Worm (Caenorhabditis elegans) whole organism, L1 larva: ENCODE measurements around the gene calf-1.

Experiments
- C04F5.9 ChIP-seq: sonication (generic microtip); optimal IDR thresholded peaks from 2 replicates; lab custom pipeline; 2016; ENCODE audit warnings: missing genetic modification characterization, missing compliant biosample characterization
- C16A3.4 ChIP-seq: fragments of 150-350 bp; optimal IDR thresholded peaks from 2 replicates; lab custom pipeline; 2014; ENCODE audit warnings: missing biosample characterization, missing genetic modification characterization
- C34B4.2 ChIP-seq: sonication (generic microtip); optimal IDR thresholded peaks from 2 replicates; lab custom pipeline; 2017; ENCODE audit warnings: mild to moderate bottlenecking, missing genetic modification characterization, missing compliant biosample characterization
- F16B12.6 ChIP-seq: fragments of 150-350 bp; optimal IDR thresholded peaks from 2 replicates; lab custom pipeline; 2014; ENCODE audit warnings: missing biosample characterization, missing genetic modification characterization
- aha-1 ChIP-seq: fragments of 150-350 bp; optimal IDR thresholded peaks from 2 replicates; lab custom pipeline; 2014; ENCODE audit warnings: missing biosample characterization, missing genetic modification characterization
- alr-1 ChIP-seq: fragments of 200-800 bp; sonication (Bioruptor generic); optimal IDR thresholded peaks from 2 replicates; lab custom pipeline; 2018; ENCODE audit warnings: borderline replicate concordance, mild to moderate bottlenecking, missing genetic modification characterization, missing compliant biosample characterization
- ceh-8 ChIP-seq: fragments of 200-800 bp; sonication (Bioruptor generic); optimal IDR thresholded peaks from 2 replicates; lab custom pipeline; 2018; ENCODE audit warnings: mild to moderate bottlenecking, missing genetic modification characterization, moderate library complexity, missing compliant biosample characterization
- ceh-88 ChIP-seq: fragments of 200-800 bp; sonication (Bioruptor generic); IDR thresholded peaks from 2 replicates; pipeline ENCODE4 v1.3.6; 2022; ENCODE audit warnings: missing genetic modification characterization, missing compliant biosample characterization
- ceh-90 ChIP-seq: sonication (generic microtip); optimal IDR thresholded peaks from 2 replicates; lab custom pipeline; 2016; ENCODE audit warnings: missing genetic modification characterization, missing compliant biosample characterization
- ces-1 ChIP-seq: fragments of 150-350 bp; optimal IDR thresholded peaks from 2 replicates; lab custom pipeline; 2014; ENCODE audit warnings: missing biosample characterization, missing genetic modification reagents, missing genetic modification characterization
- dpl-1 ChIP-seq, 3 experiments: fragments of 150-350 bp in 2 of 3; sonication (generic microtip) in 1 of 3; optimal IDR thresholded peaks; 2 replicates each; lab custom pipeline; 2014 to 2017; ENCODE audit warnings: missing biosample characterization in 3 of 3, missing genetic modification characterization in 3 of 3, missing genetic modification reagents in 3 of 3
- efl-1 ChIP-seq, 4 experiments: fragments of 150-350 bp; optimal IDR thresholded peaks in 3 of 4; peaks in 1 of 4; 1 replicate in 1 of 4; 2 replicates in 3 of 4; lab custom pipeline; 2014; ENCODE audit warnings: missing biosample characterization in 2 of 4, missing genetic modification characterization in 2 of 4, missing genetic modification reagents in 2 of 4
- efl-3 ChIP-seq: fragments of 200-800 bp; sonication (Bioruptor generic); optimal IDR thresholded peaks from 2 replicates; lab custom pipeline; 2018; ENCODE audit warnings: mild to moderate bottlenecking, missing genetic modification characterization, missing compliant biosample characterization
- egl-27 ChIP-seq, 2 experiments: fragments of 150-350 bp in 1 of 2; sonication (generic microtip); optimal IDR thresholded peaks; 3 replicates each; lab custom pipeline; 2017 to 2018; ENCODE audit warnings: missing biosample characterization in 2 of 2, missing genetic modification characterization in 2 of 2, missing genetic modification reagents in 2 of 2
- elt-2 ChIP-seq: sonication (generic microtip); optimal IDR thresholded peaks from 2 replicates; lab custom pipeline; 2016; ENCODE audit warnings: missing genetic modification characterization, mild to moderate bottlenecking, inconsistent platforms, missing compliant biosample characterization, missing genetic modification reagents
- elt-3 ChIP-seq, 6 experiments: fragments of 150-350 bp in 1 of 6; sonication (generic microtip); optimal IDR thresholded peaks; 2 replicates each; lab custom pipeline; 2017 to 2018; ENCODE audit warnings: missing biosample characterization in 6 of 6, missing genetic modification characterization in 6 of 6, inconsistent platforms in 1 of 6
- ets-5 ChIP-seq: fragments of 200-800 bp; sonication (Bioruptor generic); IDR thresholded peaks from 2 replicates; pipeline ENCODE4 v1.3.6; 2022; ENCODE audit warnings: missing genetic modification characterization, missing compliant biosample characterization
- fkh-10 ChIP-seq: sonication (generic microtip); optimal IDR thresholded peaks from 2 replicates; lab custom pipeline; 2017; ENCODE audit warnings: missing biosample characterization, missing genetic modification reagents, missing genetic modification characterization
- fkh-4 ChIP-seq: sonication (generic microtip); optimal IDR thresholded peaks from 2 replicates; lab custom pipeline; 2016; ENCODE audit warnings: missing compliant biosample characterization, missing genetic modification characterization, borderline replicate concordance
- grh-1 ChIP-seq: fragments of 200-800 bp; sonication (Bioruptor generic); IDR thresholded peaks from 2 replicates; pipeline ENCODE4 v1.3.6; 2022; ENCODE audit warnings: missing genetic modification reagents, missing genetic modification characterization, missing compliant biosample characterization
- hlh-17 ChIP-seq: fragments of 200-800 bp; sonication (Bioruptor generic); optimal IDR thresholded peaks from 2 replicates; lab custom pipeline; 2018; ENCODE audit warnings: missing genetic modification characterization, mild to moderate bottlenecking, missing compliant biosample characterization, moderate library complexity, borderline replicate concordance
- irx-1 ChIP-seq: sonication (generic microtip); optimal IDR thresholded peaks from 2 replicates; lab custom pipeline; 2016; ENCODE audit warnings: missing genetic modification characterization, missing compliant biosample characterization
- isw-1 ChIP-seq: fragments of 200-800 bp; sonication (Bioruptor generic); IDR thresholded peaks from 2 replicates; pipeline ENCODE4 v1.3.6; 2022; ENCODE audit warnings: missing genetic modification characterization, missing compliant biosample characterization
- lin-14 ChIP-seq: fragments of 200-800 bp; sonication (Bioruptor generic); optimal IDR thresholded peaks from 2 replicates; lab custom pipeline; 2018; ENCODE audit warnings: mild to moderate bottlenecking, missing genetic modification characterization, moderate library complexity, missing compliant biosample characterization
- lin-35 ChIP-seq, 2 experiments: fragments of 150-350 bp; optimal IDR thresholded peaks; 2 replicates each; lab custom pipeline; 2014; ENCODE audit warnings: missing biosample characterization in 2 of 2, missing genetic modification characterization in 2 of 2, missing genetic modification reagents in 2 of 2
- lsy-2 ChIP-seq, 2 experiments: fragments of 150-350 bp; optimal IDR thresholded peaks; 2 replicates each; lab custom pipeline; 2014; ENCODE audit warnings: missing biosample characterization in 2 of 2, missing genetic modification characterization in 2 of 2
- mab-9 ChIP-seq: fragments of 200-800 bp; sonication (Bioruptor generic); IDR thresholded peaks from 2 replicates; pipeline ENCODE4 v1.3.6; 2022; ENCODE audit warnings: missing genetic modification reagents, missing genetic modification characterization, missing compliant biosample characterization
- mdl-1 ChIP-seq, 2 experiments: fragments of 150-350 bp; optimal IDR thresholded peaks; 2 replicates each; lab custom pipeline; 2014 to 2017; ENCODE audit warnings: missing biosample characterization in 2 of 2, missing genetic modification characterization in 2 of 2, inconsistent platforms in 1 of 2
- mef-2 ChIP-seq: fragments of 150-350 bp; optimal IDR thresholded peaks from 2 replicates; lab custom pipeline; 2014; ENCODE audit warnings: missing biosample characterization, missing genetic modification characterization
- mep-1 ChIP-seq: fragments of 150-350 bp; optimal IDR thresholded peaks from 2 replicates; lab custom pipeline; 2014; ENCODE audit warnings: missing biosample characterization, missing genetic modification characterization
- nhr-11 ChIP-seq: fragments of 150-350 bp; optimal IDR thresholded peaks from 2 replicates; lab custom pipeline; 2014; ENCODE audit warnings: missing biosample characterization, missing genetic modification characterization
- nhr-12 ChIP-seq: sonication (generic microtip); optimal IDR thresholded peaks from 2 replicates; lab custom pipeline; 2017; ENCODE audit warnings: missing biosample characterization, missing genetic modification characterization
- nhr-20 ChIP-seq: sonication (generic microtip); optimal IDR thresholded peaks from 2 replicates; lab custom pipeline; 2016; ENCODE audit warnings: mild to moderate bottlenecking, missing genetic modification characterization, missing compliant biosample characterization
- nhr-237 ChIP-seq: fragments of 150-350 bp; optimal IDR thresholded peaks from 2 replicates; lab custom pipeline; 2014; ENCODE audit warnings: missing biosample characterization, missing genetic modification characterization
- nhr-28 ChIP-seq: fragments of 150-350 bp; optimal IDR thresholded peaks from 2 replicates; lab custom pipeline; 2014; ENCODE audit warnings: missing biosample characterization, missing genetic modification characterization
- nhr-84 ChIP-seq: sonication (generic microtip); optimal IDR thresholded peaks from 2 replicates; lab custom pipeline; 2017; ENCODE audit warnings: missing biosample characterization, missing genetic modification characterization
- nhr-85 ChIP-seq: sonication (generic microtip); peaks from one replicate; lab custom pipeline; 2016; ENCODE audit warnings: missing genetic modification characterization, inconsistent platforms, missing compliant biosample characterization
- pag-3 ChIP-seq: sonication (generic microtip); optimal IDR thresholded peaks from 2 replicates; lab custom pipeline; 2017; ENCODE audit warnings: missing genetic modification characterization, mild to moderate bottlenecking, missing compliant biosample characterization, antibody characterized with exemption, borderline replicate concordance; ENCODE audit not compliant: insufficient read depth
- pqm-1 ChIP-seq: sonication (generic microtip); optimal IDR thresholded peaks from 3 replicates; lab custom pipeline; 2017; ENCODE audit warnings: missing biosample characterization, missing genetic modification characterization
- rnt-1 ChIP-seq: sonication (generic microtip); optimal IDR thresholded peaks from 2 replicates; lab custom pipeline; 2016; ENCODE audit warnings: mild to moderate bottlenecking, missing genetic modification characterization, moderate library complexity, missing compliant biosample characterization
- sptf-1 ChIP-seq: fragments of 150-350 bp; optimal IDR thresholded peaks from 2 replicates; lab custom pipeline; 2014; ENCODE audit warnings: missing biosample characterization, missing genetic modification characterization
- sup-37 ChIP-seq: fragments of 200-800 bp; sonication (Bioruptor generic); optimal IDR thresholded peaks from 2 replicates; lab custom pipeline; 2018; ENCODE audit warnings: mild to moderate bottlenecking, missing genetic modification characterization, missing compliant biosample characterization
- tbx-2 ChIP-seq: sonication (generic microtip); optimal IDR thresholded peaks from 2 replicates; lab custom pipeline; 2016; ENCODE audit warnings: missing genetic modification characterization, missing compliant biosample characterization
- unc-62 ChIP-seq: fragments of 150-350 bp; optimal IDR thresholded peaks from 2 replicates; lab custom pipeline; 2014; ENCODE audit warnings: missing biosample characterization, missing genetic modification reagents, missing genetic modification characterization
- vab-15 ChIP-seq: sonication (generic microtip); optimal IDR thresholded peaks from 2 replicates; lab custom pipeline; 2017; ENCODE audit warnings: missing genotype, mild to moderate bottlenecking, missing genetic modification characterization, missing compliant biosample characterization
- xbp-1 ChIP-seq: sonication (generic microtip); optimal IDR thresholded peaks from 2 replicates; lab custom pipeline; 2016; ENCODE audit warnings: missing genetic modification characterization, missing compliant biosample characterization
- zag-1 ChIP-seq: fragments of 150-350 bp; optimal IDR thresholded peaks from 2 replicates; lab custom pipeline; 2014; ENCODE audit warnings: missing biosample characterization, missing genetic modification characterization
- zip-4 ChIP-seq: fragments of 200-800 bp; sonication (Bioruptor generic); optimal IDR thresholded peaks from 2 replicates; lab custom pipeline; 2018; ENCODE audit warnings: mild to moderate bottlenecking, missing genetic modification characterization, moderate library complexity, missing compliant biosample characterization
- ztf-11 ChIP-seq, 2 experiments: sonication (generic microtip); optimal IDR thresholded peaks; 2 replicates each; lab custom pipeline; 2016 to 2017; ENCODE audit warnings: missing genetic modification characterization in 2 of 2, missing biosample characterization in 1 of 2, missing compliant biosample characterization in 1 of 2
- ztf-4 ChIP-seq: fragments of 150-350 bp; optimal IDR thresholded peaks from 2 replicates; lab custom pipeline; 2014; ENCODE audit warnings: missing biosample characterization, missing genetic modification characterization

The calf-1 gene

ce11 chrV:20480790-20481189 is 1.9 kb upstream of the calf-1 start:
- no peak for TF ChIP-seq mef-2 (tag; lab: Kevin White, UChicago)
- TF ChIP-seq mab-9 = no peak
- no peak for TF ChIP-seq C04F5.9 (tag; lab: Kevin White, UChicago)
- TF ChIP-seq sptf-1 (tag; lab: Kevin White, UChicago) = no peak

ce11 chrV:20476981-20477380 is 1.9 kb downstream of the calf-1 start:
- TF ChIP-seq fkh-10 (GFP tag; lab: Kevin White, UChicago) = no peak
- no peak for TF ChIP-seq C34B4.2 (tag; lab: Kevin White, UChicago)
- TF ChIP-seq ztf-11 (tag; optimal IDR thresholded peaks at IDR 0.05; lab: Kevin White, UChicago) = no peak
- peak; percentile 42 to 51 for TF ChIP-seq lsy-2 (tag; optimal IDR thresholded peaks at IDR 0.05; lab: Kevin White, UChicago)
- no peak for TF ChIP-seq pqm-1 (tag; lab: Kevin White, UChicago)
- no peak for TF ChIP-seq nhr-20 (tag; lab: Kevin White, UChicago)
- TF ChIP-seq ceh-90 (tag; lab: Kevin White, UChicago) = no peak
- no peak for TF ChIP-seq nhr-11 (tag; lab: Kevin White, UChicago)
- TF ChIP-seq unc-62 (GFP tag; lab: Kevin White, UChicago) = no peak
- TF ChIP-seq nhr-237 (tag; lab: Kevin White, UChicago) = no peak
- no peak for TF ChIP-seq ceh-88
- TF ChIP-seq egl-27 (tag; optimal IDR thresholded peaks at IDR 0.05; lab: Kevin White, UChicago) = no peak
- peak; percentile 12 to 17 for TF ChIP-seq lin-35 (GFP tag; optimal IDR thresholded peaks at IDR 0.05; lab: Kevin White, UChicago)
- TF ChIP-seq fkh-4 (tag; lab: Kevin White, UChicago) = no peak
- TF ChIP-seq C16A3.4 (tag; lab: Kevin White, UChicago) = no peak
- TF ChIP-seq zag-1 (tag; lab: Kevin White, UChicago) = no peak
- no peak for TF ChIP-seq pag-3 (tag; lab: Kevin White, UChicago)
- TF ChIP-seq nhr-85 (tag; lab: Kevin White, UChicago) = no peak
- peak; percentile 17 for TF ChIP-seq isw-1
- TF ChIP-seq sup-37 = no peak
- no peak for TF ChIP-seq mep-1 (tag; lab: Kevin White, UChicago)
- no peak for TF ChIP-seq tbx-2 (tag; lab: Kevin White, UChicago)
- TF ChIP-seq irx-1 (tag; lab: Kevin White, UChicago) = no peak
- TF ChIP-seq mdl-1 (tag; optimal IDR thresholded peaks at IDR 0.05; lab: Kevin White, UChicago) = no peak
- TF ChIP-seq xbp-1 (tag; lab: Kevin White, UChicago) = peak; percentile 23
- no peak for TF ChIP-seq zip-4 (GFP tag; lab: Kevin White, UChicago)
- TF ChIP-seq alr-1 (tag; lab: Kevin White, UChicago) = no peak
- TF ChIP-seq dpl-1 (GFP tag; optimal IDR thresholded peaks at IDR 0.05; lab: Kevin White, UChicago) = peak in 2 of 3 experiments; percentile 39 to 44
- no peak for TF ChIP-seq nhr-12 (tag; lab: Kevin White, UChicago)
- no peak for TF ChIP-seq ets-5 (GFP tag; lab: Robert Waterston, UW)
- TF ChIP-seq ceh-8 (GFP tag; lab: Kevin White, UChicago) = no peak
- no peak for TF ChIP-seq mef-2 (tag; lab: Kevin White, UChicago)
- TF ChIP-seq ztf-4 (tag; lab: Kevin White, UChicago) = no peak
- TF ChIP-seq nhr-28 = no peak
- no peak for TF ChIP-seq grh-1 (GFP tag; lab: Robert Waterston, UW)
- peak in 1 of 6 experiments; percentile 41 for TF ChIP-seq elt-3 (tag; optimal IDR thresholded peaks at IDR 0.05; lab: Kevin White, UChicago)
- no peak for TF ChIP-seq C04F5.9 (tag; lab: Kevin White, UChicago)
- TF ChIP-seq hlh-17 = no peak
- TF ChIP-seq ces-1 (GFP tag; lab: Kevin White, UChicago) = no peak
- no peak for TF ChIP-seq vab-15 (tag; lab: Kevin White, UChicago)
- peak; percentile 23 to 51 for TF ChIP-seq efl-1 (optimal IDR thresholded peaks at IDR 0.05; lab: Kevin White, UChicago)
- peak; percentile 34 to 92 for TF ChIP-seq efl-1 (GFP tag; optimal IDR thresholded peaks at IDR 0.05 in 1 of 2; lab: Kevin White, UChicago)
- TF ChIP-seq elt-2 (tag; lab: Kevin White, UChicago) = no peak
- peak; percentile 84 for TF ChIP-seq F16B12.6 (tag; lab: Kevin White, UChicago)
- no peak for TF ChIP-seq aha-1 (tag; lab: Kevin White, UChicago)
- TF ChIP-seq efl-3 (GFP tag; lab: Kevin White, UChicago) = no peak
- no peak for TF ChIP-seq sptf-1 (tag; lab: Kevin White, UChicago)
- peak; percentile 21 for TF ChIP-seq rnt-1 (tag; lab: Kevin White, UChicago)
- no peak for TF ChIP-seq nhr-84 (tag; lab: Kevin White, UChicago)
- TF ChIP-seq lin-14 (GFP tag; lab: Kevin White, UChicago) = no peak
